Worm (Caenorhabditis elegans): ENCODE data around the gene F38B6.8.

DNA sequence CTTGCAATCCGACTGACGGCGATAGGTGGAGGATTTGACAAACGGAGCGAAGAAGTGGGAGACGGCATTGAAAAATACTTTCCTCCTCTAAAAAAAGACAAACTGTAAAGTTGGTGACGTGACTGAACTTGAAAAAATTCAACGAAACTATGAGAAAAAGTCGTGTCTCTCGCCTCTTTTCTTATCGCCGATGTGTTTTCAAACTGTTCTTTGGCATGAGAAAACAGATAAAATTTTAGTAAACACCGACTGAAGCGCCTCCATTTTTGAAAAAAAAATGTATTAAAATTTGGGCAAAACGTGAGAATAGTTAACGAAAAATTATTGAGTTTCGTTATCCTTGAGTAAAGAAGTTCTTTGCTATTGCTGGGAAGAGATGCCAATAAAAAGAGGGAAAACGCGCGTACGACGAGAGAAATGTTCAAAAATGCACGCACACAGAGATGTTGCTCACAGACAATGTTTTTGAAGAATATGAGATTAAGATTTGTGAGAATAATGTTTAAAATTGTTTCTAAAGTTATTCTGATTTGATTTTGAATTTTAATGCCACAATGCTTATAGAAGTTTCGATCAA is 46.3 kb upstream of the F38B6.8 start:
- TF ChIP-seq ttx-3 (tag; optimal IDR thresholded peaks at IDR 0.05) (no peak), ceh-30 (tag; optimal IDR thresholded peaks at IDR 0.05) (no peak), hlh-8 (tag; optimal IDR thresholded peaks at IDR 0.05) (no peak), fkh-10 (GFP tag; optimal IDR thresholded peaks at IDR 0.05) (no peak), ztf-16 (tag; optimal IDR thresholded peaks at IDR 0.05) (no peak), ref-2 (tag; optimal IDR thresholded peaks at IDR 0.05) (no peak), ceh-19 (GFP tag; optimal IDR thresholded peaks at IDR 0.05) (no peak), ceh-9 (tag; optimal IDR thresholded peaks at IDR 0.05) (no peak), ceh-18 (tag; optimal IDR thresholded peaks at IDR 0.05) (no peak), pha-4 (tag; optimal IDR thresholded peaks at IDR 0.05) (no peak), ama-1 (optimal IDR thresholded peaks at IDR 0.05) (no peak), pqm-1 (tag; optimal IDR thresholded peaks at IDR 0.05) (no peak), pros-1 (tag; optimal IDR thresholded peaks at IDR 0.05) (no peak)

Measured in whole organism, late embryonic.